Worm (Caenorhabditis elegans): ENCODE data around the gene glb-10.

glb-10 gene

ce11 chrII:6286865-6287264, 22.2 kb downstream of the glb-10 start, which contains the start of gene F13H8.6:
Gene F13H8.6, minus strand, starts transcription at chrII:6286965.
- TF ChIP-seq pag-3 (tag; optimal IDR thresholded peaks at IDR 0.05; ENCODE audit: borderline replicate concordance) (no peak), ceh-9 (tag; optimal IDR thresholded peaks at IDR 0.05) (no peak), sdc-2 (tag; optimal IDR thresholded peaks at IDR 0.05) (no peak), dmd-4 (tag; optimal IDR thresholded peaks at IDR 0.05; ENCODE audit: borderline replicate concordance) (no peak), lim-6 (tag; optimal IDR thresholded peaks at IDR 0.05) (no peak), ceh-30 (tag; optimal IDR thresholded peaks at IDR 0.05) (no peak), ceh-34 (tag; optimal IDR thresholded peaks at IDR 0.05) (no peak), K09A11.1 (tag; optimal IDR thresholded peaks at IDR 0.05; ENCODE audit: insufficient read depth) (no peak), nfya-1 (tag; optimal IDR thresholded peaks at IDR 0.05) (no peak), ceh-24 (tag; optimal IDR thresholded peaks at IDR 0.05) (no peak), ahr-1 (tag; optimal IDR thresholded peaks at IDR 0.05) (no peak), odd-2 (tag; optimal IDR thresholded peaks at IDR 0.05) (no peak), pha-2 (tag; optimal IDR thresholded peaks at IDR 0.05) (no peak), C38D4.7 (GFP tag; optimal IDR thresholded peaks at IDR 0.05) (no peak), lin-11 (tag; optimal IDR thresholded peaks at IDR 0.05) (no peak), unc-3 (GFP tag; conservative IDR thresholded peaks at IDR 0.05) (no peak), unc-3 (tag; optimal IDR thresholded peaks at IDR 0.05) (no peak), tbx-2 (tag; optimal IDR thresholded peaks at IDR 0.05) (no peak), ceh-31 (tag; optimal IDR thresholded peaks at IDR 0.05) (no peak)

- TF ChIP-seq C08G9.2 (tag; optimal IDR thresholded peaks at IDR 0.05) (no peak), ceh-19 (GFP tag; optimal IDR thresholded peaks at IDR 0.05) (no peak), K02D7.2 (tag; optimal IDR thresholded peaks at IDR 0.05) (no peak), zip-5 (tag; optimal IDR thresholded peaks at IDR 0.05) (no peak), npax-4 (tag; optimal IDR thresholded peaks at IDR 0.05) (no peak), ztf-16 (tag; optimal IDR thresholded peaks at IDR 0.05) (no peak), unc-86 (tag; optimal IDR thresholded peaks at IDR 0.05) (no peak), ceh-45 (GFP tag; IDR thresholded peaks at IDR 0.05) (no peak), hlh-13 (GFP tag; optimal IDR thresholded peaks at IDR 0.05) (no peak), ceh-48 (tag; optimal IDR thresholded peaks at IDR 0.05) (no peak), eyg-1 (tag; optimal IDR thresholded peaks at IDR 0.05) (no peak), odd-2 (tag; optimal IDR thresholded peaks at IDR 0.05) (no peak)
Observed at ce11 chrII:6283074-6283473, 26.0 kb downstream of the glb-10 start, which contains the start of gene F13H8.1. Gene F13H8.1, plus strand, starts transcription at chrII:6283384.

ce11 chrII:6281903-6282302, 27.2 kb downstream of the glb-10 start:
- no peak for TF ChIP-seq ceh-24 (tag; optimal IDR thresholded peaks at IDR 0.05)
- TF ChIP-seq ztf-16 (tag; optimal IDR thresholded peaks at IDR 0.05), result no peak
- no peak for TF ChIP-seq K02D7.2 (tag; optimal IDR thresholded peaks at IDR 0.05)
- TF ChIP-seq pha-4 (tag; optimal IDR thresholded peaks at IDR 0.05), result no peak
- TF ChIP-seq sdc-2 (tag; optimal IDR thresholded peaks at IDR 0.05), result no peak
- TF ChIP-seq dve-1 (tag; optimal IDR thresholded peaks at IDR 0.05), result no peak
- TF ChIP-seq unc-86 (tag; optimal IDR thresholded peaks at IDR 0.05), result no peak
- no peak for TF ChIP-seq pha-2 (tag; optimal IDR thresholded peaks at IDR 0.05)
- no peak for TF ChIP-seq gmeb-2 (tag; optimal IDR thresholded peaks at IDR 0.05)
- no peak for TF ChIP-seq C38D4.7 (GFP tag; optimal IDR thresholded peaks at IDR 0.05)
- TF ChIP-seq sox-2 (GFP tag; IDR thresholded peaks at IDR 0.05), result no peak
- no peak for TF ChIP-seq syd-9 (tag; optimal IDR thresholded peaks at IDR 0.05)
- TF ChIP-seq hlh-15 (tag; optimal IDR thresholded peaks at IDR 0.05), result no peak
- TF ChIP-seq tbx-2 (tag; optimal IDR thresholded peaks at IDR 0.05), result no peak
- no peak for TF ChIP-seq ceh-22 (tag; optimal IDR thresholded peaks at IDR 0.05)
- TF ChIP-seq ceh-9 (tag; optimal IDR thresholded peaks at IDR 0.05), result no peak
- no peak for TF ChIP-seq ceh-45 (GFP tag; IDR thresholded peaks at IDR 0.05)
- TF ChIP-seq madf-2 (tag; optimal IDR thresholded peaks at IDR 0.05), result no peak
- no peak for TF ChIP-seq hlh-30 (tag; optimal IDR thresholded peaks at IDR 0.05; ENCODE audit: insufficient read depth)
- TF ChIP-seq sox-4 (tag; optimal IDR thresholded peaks at IDR 0.05), result no peak

Measured in whole organism, late embryonic.